Fruit fly (Drosophila melanogaster): ENCODE data around the gene CG7202.

CG7202 gene

dm6 chr3L:21464240-21464639, 28.3 kb downstream of the CG7202 start (continued):
- TF ChIP-seq CG15514 (GFP tag; optimal IDR thresholded peaks at IDR 0.05) (no peak), crc (GFP tag; optimal IDR thresholded peaks at IDR 0.05) (no peak), CG1233 (GFP tag; optimal IDR thresholded peaks at IDR 0.05) (peak; percentile 92), CG32532 (GFP tag; IDR thresholded peaks at IDR 0.05) (no peak), CG12659 (GFP tag; optimal IDR thresholded peaks at IDR 0.05) (peak; percentile 27), otp (GFP tag; IDR thresholded peaks at IDR 0.05) (peak; percentile 69; the same call in 2 of the 3 replicates), CkIIα-i1 (GFP tag; IDR thresholded peaks at IDR 0.05) (no peak), D19A (tag; optimal IDR thresholded peaks at IDR 0.05) (peak; percentile 65), hth (optimal IDR thresholded peaks at IDR 0.05) (no peak), salm (tag; optimal IDR thresholded peaks at IDR 0.05) (peak; percentile 75), CG7372 (GFP tag; IDR thresholded peaks at IDR 0.05) (peak; percentile 32; the same call in 1 of the 2 replicates), stwl (tag; optimal IDR thresholded peaks at IDR 0.05) (no peak), Dip3 (GFP tag; optimal IDR thresholded peaks at IDR 0.05) (no peak), CG14860 (GFP tag; IDR thresholded peaks at IDR 0.05; ENCODE audit: partially characterized antibody) (no peak), CG16813 (GFP tag; IDR thresholded peaks at IDR 0.05; ENCODE audit: partially characterized antibody) (no peak), dati (GFP tag; IDR thresholded peaks at IDR 0.05) (0 out of 2 replicates have a peak, but pooled peaks have one; percentile 42), CG34224 (GFP tag; IDR thresholded peaks at IDR 0.05; ENCODE audit: partially characterized antibody) (no peak), CG10274 (GFP tag; optimal IDR thresholded peaks at IDR 0.05) (peak; percentile 28), CG15601 (tag; optimal IDR thresholded peaks at IDR 0.05) (peak; percentile 80), Myb (GFP tag; optimal IDR thresholded peaks at IDR 0.05) (no peak), dysf (GFP tag; IDR thresholded peaks at IDR 0.05) (no peak), lmd (GFP tag; IDR thresholded peaks at IDR 0.05) (no peak), bcd (GFP tag; optimal IDR thresholded peaks at IDR 0.05) (peak; percentile 59), bowl (GFP tag; IDR thresholded peaks at IDR 0.05) (no peak), D19B (GFP tag; optimal IDR thresholded peaks at IDR 0.05) (no peak), CG17328 (GFP tag; IDR thresholded peaks at IDR 0.05) (peak; percentile 71), Bteb2 (GFP tag; optimal IDR thresholded peaks at IDR 0.05) (no peak), CG15479 (GFP tag; optimal IDR thresholded peaks at IDR 0.05) (peak; percentile 91), CG1024 (GFP tag; IDR thresholded peaks at IDR 0.05) (peak; percentile 64; the same call in 1 of the 2 replicates), Elba2 (GFP tag; optimal IDR thresholded peaks at IDR 0.05) (no peak), tna (GFP tag; IDR thresholded peaks at IDR 0.05; ENCODE audit: partially characterized antibody) (no peak), Dfd (GFP tag; optimal IDR thresholded peaks at IDR 0.05) (no peak), CG7928 (GFP tag; optimal IDR thresholded peaks at IDR 0.05) (no peak), E2f2 (GFP tag; IDR thresholded peaks at IDR 0.05) (no peak), Spps (tag; optimal IDR thresholded peaks at IDR 0.05) (peak; percentile 88), gem (tag; optimal IDR thresholded peaks at IDR 0.05) (peak; percentile 88), CG11696 (GFP tag; IDR thresholded peaks at IDR 0.05) (peak; percentile 57), CG2202 (tag; optimal IDR thresholded peaks at IDR 0.05) (peak; percentile 96), Hr78 (GFP tag; optimal IDR thresholded peaks at IDR 0.05) (peak in 1 of 2 experiments; percentile 61), croc (GFP tag; conservative IDR thresholded peaks at IDR 0.05) (peak; percentile 81), CG18011 (GFP tag; optimal IDR thresholded peaks at IDR 0.05) (no peak), ac (GFP tag; optimal IDR thresholded peaks at IDR 0.05) (peak; percentile 100), usp (GFP tag; optimal IDR thresholded peaks at IDR 0.05) (no peak), unpg (GFP tag; optimal IDR thresholded peaks at IDR 0.05) (peak; percentile 76), HLHmδ (GFP tag; optimal IDR thresholded peaks at IDR 0.05) (peak; percentile 51), tll (GFP tag; optimal IDR thresholded peaks at IDR 0.05) (peak in 1 of 2 experiments; percentile 95), run (tag; optimal IDR thresholded peaks at IDR 0.05) (no peak), HHEX (GFP tag; optimal IDR thresholded peaks at IDR 0.05) (peak; percentile 64), ci (GFP tag; IDR thresholded peaks at IDR 0.05) (peak; percentile 83), CG10565 (GFP tag; optimal IDR thresholded peaks at IDR 0.05) (no peak)
